Fruit fly (Drosophila melanogaster) Kc167 (cell line): ENCODE results near the gene CG17991.

Source experiments
- Sin3A ChIP-seq: fragments of >200 bp; optimal IDR thresholded peaks from 2 replicates; lab custom pipeline; 2018; ENCODE audit warnings: missing external identifiers
- h ChIP-seq: fragments of >200 bp; optimal IDR thresholded peaks from 3 replicates; lab custom pipeline; 2018; ENCODE audit warnings: missing external identifiers
- psq ChIP-seq: fragments of >200 bp; optimal IDR thresholded peaks from 2 replicates; lab custom pipeline; 2017; ENCODE audit warnings: missing external identifiers

dm6 chr3R:27253921-27254376, 12.9 kb downstream of the CG17991 start:
- no peak for TF ChIP-seq psq (lab: Kevin White, UChicago)
- no peak for TF ChIP-seq Sin3A (lab: Kevin White, UChicago)
- TF ChIP-seq h (lab: Kevin White, UChicago) = no peak
